Worm (Caenorhabditis elegans): ENCODE results near the gene oxy-4.

oxy-4 gene

ce11 chrIII:5165745-5166144, 7.2 kb upstream of the oxy-4 start:
- TF ChIP-seq nhr-237 (tag; optimal IDR thresholded peaks at IDR 0.05) = no peak

ce11 chrIII:5165211-5165610, 6.6 kb upstream of the oxy-4 start, which contains the start of gene T10F2.2:
Gene T10F2.2 (minus strand): TSS chrIII:5165311.
- TF ChIP-seq ces-1 (GFP tag; optimal IDR thresholded peaks at IDR 0.05) = no peak
- TF ChIP-seq lin-13 (tag; optimal IDR thresholded peaks at IDR 0.05) = no peak
- no peak for TF ChIP-seq unc-39 (tag; optimal IDR thresholded peaks at IDR 0.05)
- no peak for TF ChIP-seq ztf-11 (tag; optimal IDR thresholded peaks at IDR 0.05)
- TF ChIP-seq sptf-1 (tag; optimal IDR thresholded peaks at IDR 0.05) = no peak
- TF ChIP-seq flh-1 (GFP tag; optimal IDR thresholded peaks at IDR 0.05) = no peak
- TF ChIP-seq mls-2 (tag; optimal IDR thresholded peaks at IDR 0.05) = no peak
- no peak for TF ChIP-seq ceh-39 (tag; optimal IDR thresholded peaks at IDR 0.05)
- no peak for TF ChIP-seq lin-32 (GFP tag; optimal IDR thresholded peaks at IDR 0.05)

ce11 chrIII:5162820-5163631, 4.5 kb upstream of the oxy-4 start, which contains the start of gene gars-1:
Gene gars-1 (minus strand): TSS chrIII:5163627.
- peak; percentile 73 for TF ChIP-seq ces-1 (GFP tag; optimal IDR thresholded peaks at IDR 0.05)
- TF ChIP-seq mep-1 (tag; optimal IDR thresholded peaks at IDR 0.05) = peak; percentile 30
- TF ChIP-seq unc-120 (tag; optimal IDR thresholded peaks at IDR 0.05; ENCODE audit: poor library complexity, severe bottlenecking) = no peak
- no peak for TF ChIP-seq bed-3 (GFP tag; optimal IDR thresholded peaks at IDR 0.05)

ce11 chrIII:5160803-5161202, 2.2 kb upstream of the oxy-4 start:
- TF ChIP-seq unc-120 (tag; optimal IDR thresholded peaks at IDR 0.05; ENCODE audit: poor library complexity, severe bottlenecking) (no peak), lin-13 (tag; optimal IDR thresholded peaks at IDR 0.05) (no peak), bed-3 (GFP tag; optimal IDR thresholded peaks at IDR 0.05) (no peak), ceh-39 (tag; optimal IDR thresholded peaks at IDR 0.05) (no peak), mab-5 (tag; optimal IDR thresholded peaks at IDR 0.05) (no peak), flh-1 (GFP tag; optimal IDR thresholded peaks at IDR 0.05) (no peak), sem-2 (GFP tag; optimal IDR thresholded peaks at IDR 0.05) (no peak), hlh-1 (tag; optimal IDR thresholded peaks at IDR 0.05) (no peak), ztf-11 (tag; optimal IDR thresholded peaks at IDR 0.05) (no peak), mep-1 (tag; optimal IDR thresholded peaks at IDR 0.05) (no peak), cnd-1 (tag; optimal IDR thresholded peaks at IDR 0.05) (no peak), ces-1 (GFP tag; optimal IDR thresholded peaks at IDR 0.05) (no peak), drap-1 (GFP tag; optimal IDR thresholded peaks at IDR 0.05) (no peak), tbx-8 (GFP tag; optimal IDR thresholded peaks at IDR 0.05) (no peak), nhr-237 (tag; optimal IDR thresholded peaks at IDR 0.05) (no peak), zip-8 (tag; optimal IDR thresholded peaks at IDR 0.05) (no peak)

- TF ChIP-seq nhr-237 (tag; optimal IDR thresholded peaks at IDR 0.05) (no peak), M03D4.4 (tag; optimal IDR thresholded peaks at IDR 0.05) (no peak), tbx-8 (GFP tag; optimal IDR thresholded peaks at IDR 0.05) (no peak), snpc-4 (tag; optimal IDR thresholded peaks at IDR 0.05) (no peak), mab-5 (tag; optimal IDR thresholded peaks at IDR 0.05) (no peak), ceh-83 (GFP tag; optimal IDR thresholded peaks at IDR 0.05) (no peak), mep-1 (tag; optimal IDR thresholded peaks at IDR 0.05) (no peak), elt-3 (tag; optimal IDR thresholded peaks at IDR 0.05) (no peak), unc-62 (GFP tag; optimal IDR thresholded peaks at IDR 0.05) (no peak), lin-13 (tag; optimal IDR thresholded peaks at IDR 0.05) (no peak), unc-39 (tag; optimal IDR thresholded peaks at IDR 0.05) (no peak), unc-120 (tag; optimal IDR thresholded peaks at IDR 0.05; ENCODE audit: poor library complexity, severe bottlenecking) (no peak), flh-1 (GFP tag; optimal IDR thresholded peaks at IDR 0.05) (no peak)
These were observed 931 bp upstream of the oxy-4 start, which contains the start of gene T10F2.5 for ce11 chrIII:5159505-5159904. Gene T10F2.5 (minus strand): TSS chrIII:5159605.

ce11 chrIII:5155393-5155792, 3.2 kb downstream of the oxy-4 start:
- TF ChIP-seq unc-120 (tag; optimal IDR thresholded peaks at IDR 0.05; ENCODE audit: poor library complexity, severe bottlenecking) (no peak), hlh-1 (tag; optimal IDR thresholded peaks at IDR 0.05) (no peak), lsy-2 (tag; optimal IDR thresholded peaks at IDR 0.05) (no peak), blmp-1 (tag; optimal IDR thresholded peaks at IDR 0.05) (no peak), mab-5 (tag; optimal IDR thresholded peaks at IDR 0.05) (no peak)

Measured in whole organism, mixed stage, embryonic.